Worm (Caenorhabditis elegans): Measurements from ENCODE around the gene str-226.

- TF ChIP-seq elt-3 (tag; optimal IDR thresholded peaks at IDR 0.05) (no peak), nhr-12 (tag; optimal IDR thresholded peaks at IDR 0.05) (no peak), zip-8 (tag; optimal IDR thresholded peaks at IDR 0.05) (no peak), ztf-11 (tag; optimal IDR thresholded peaks at IDR 0.05) (no peak), nhr-28 (tag; optimal IDR thresholded peaks at IDR 0.05) (no peak), unc-62 (GFP tag; optimal IDR thresholded peaks at IDR 0.05) (no peak), ceh-83 (GFP tag; optimal IDR thresholded peaks at IDR 0.05) (no peak), blmp-1 (tag; optimal IDR thresholded peaks at IDR 0.05) (no peak)
Observed at ce11 chrV:3549553-3549952, 37.1 kb downstream of the str-226 start, which contains the start of gene sri-21.

All from whole organism, mixed stage, embryonic.